Worm (Caenorhabditis elegans): Measurements from ENCODE around the gene sra-31.

DNA sequence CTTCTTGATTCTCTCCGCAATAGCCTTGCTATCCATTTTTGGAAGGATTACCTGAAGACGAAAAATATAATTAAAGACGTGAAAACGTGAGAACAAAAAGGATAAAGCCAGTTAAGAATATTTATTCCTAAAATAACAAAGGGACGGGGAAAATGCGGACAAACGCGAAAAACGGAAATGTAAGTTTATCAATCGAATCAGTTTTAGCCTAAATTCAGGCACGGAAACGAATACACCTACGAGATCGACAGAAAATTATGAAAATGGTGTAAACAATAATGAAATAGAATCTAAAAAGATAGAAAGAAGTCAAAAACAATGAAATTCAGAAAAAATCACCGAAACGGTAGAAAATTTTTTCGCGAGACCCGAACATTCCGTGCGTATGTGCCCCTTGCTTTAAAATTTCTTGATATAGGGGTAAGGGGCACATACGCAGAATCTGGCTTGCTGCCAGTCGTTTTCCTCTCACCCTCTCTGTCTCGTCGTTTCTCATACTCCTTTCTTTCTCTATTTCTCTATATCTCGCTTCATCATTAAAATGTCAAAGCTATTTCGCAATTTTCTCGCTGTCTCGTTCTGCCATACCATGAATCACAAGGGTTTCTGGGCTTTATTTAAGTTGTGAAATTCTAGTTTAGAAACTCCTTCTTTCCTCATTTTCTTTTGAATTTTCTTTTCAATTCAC, 10.5 kb upstream of the sra-31 start, which contains the start of gene icd-1:
- TF ChIP-seq unc-86 (tag; optimal IDR thresholded peaks at IDR 0.05) (peak; percentile 95), snpc-4 (tag; optimal IDR thresholded peaks at IDR 0.05) (peak; percentile 83), F16B12.6 (tag; optimal IDR thresholded peaks at IDR 0.05) (peak; percentile 69)

Measured in whole organism, L1 larva.